Fruit fly (Drosophila melanogaster) whole organism, pupa: ENCODE results near the gene Sirup.

ENCODE experiments used
- CG10348 ChIP-seq: fragments of 200-800 bp; sonication (Bioruptor generic); IDR thresholded peaks from 2 replicates; pipeline ENCODE4 v1.3.6; 2022; ENCODE audit warnings: missing biosample characterization, missing genetic modification characterization
- CG12605 ChIP-seq: fragments of 200-800 bp; sonication (Bioruptor generic); IDR thresholded peaks from 2 replicates; pipeline ENCODE4 v1.3.6; 2022; ENCODE audit warnings: missing biosample characterization, missing genetic modification characterization
- CG13204 ChIP-seq: fragments of 200-800 bp; sonication (Bioruptor generic); optimal IDR thresholded peaks from 2 replicates; lab custom pipeline; 2018; ENCODE audit warnings: missing biosample characterization, mild to moderate bottlenecking, missing genetic modification characterization, moderate library complexity
- CG14655 ChIP-seq: fragments of 200-800 bp; sonication (Bioruptor generic); optimal IDR thresholded peaks from 3 replicates; lab custom pipeline; 2017; ENCODE audit warnings: mild to moderate bottlenecking, missing biosample characterization, missing genetic modification reagents, missing genetic modification characterization
- CG15710 ChIP-seq: fragments of 200-800 bp; sonication (Bioruptor generic); optimal IDR thresholded peaks from 2 replicates; lab custom pipeline; 2018; ENCODE audit warnings: missing biosample characterization, mild to moderate bottlenecking, missing genetic modification characterization, moderate library complexity
- CG17806 ChIP-seq: fragments of 200-800 bp; sonication (Bioruptor generic); optimal IDR thresholded peaks from 2 replicates; lab custom pipeline; 2018; ENCODE audit warnings: missing biosample characterization, mild to moderate bottlenecking, missing genetic modification characterization, moderate library complexity
- CG32121 ChIP-seq: fragments of 200-800 bp; sonication (Bioruptor generic); IDR thresholded peaks from 2 replicates; pipeline ENCODE4 v1.3.6; 2022; ENCODE audit warnings: missing biosample characterization, missing genetic modification characterization
- CG34367 ChIP-seq: fragments of 200-800 bp; sonication (Bioruptor generic); optimal IDR thresholded peaks from 2 replicates; lab custom pipeline; 2018; ENCODE audit warnings: missing biosample characterization, mild to moderate bottlenecking, missing genetic modification characterization
- CG4496 ChIP-seq: fragments of 200-800 bp; sonication (Bioruptor generic); IDR thresholded peaks from 3 replicates; pipeline ENCODE4 v1.3.6; 2022; ENCODE audit warnings: missing biosample characterization, missing genetic modification characterization
- CG8159 ChIP-seq: fragments of 200-800 bp; sonication (Bioruptor generic); optimal IDR thresholded peaks from 3 replicates; lab custom pipeline; 2018; ENCODE audit warnings: missing biosample characterization, mild to moderate bottlenecking, missing genetic modification characterization, moderate library complexity
- CG8301 ChIP-seq: fragments of 200-800 bp; sonication (Bioruptor generic); optimal IDR thresholded peaks from 2 replicates; lab custom pipeline; 2018; ENCODE audit warnings: missing biosample characterization, mild to moderate bottlenecking, missing genetic modification characterization
- CG9948 ChIP-seq: fragments of 200-800 bp; sonication (Bioruptor generic); optimal IDR thresholded peaks from 2 replicates; lab custom pipeline; 2018; ENCODE audit warnings: missing biosample characterization, mild to moderate bottlenecking, missing genetic modification characterization, moderate library complexity
- D1 ChIP-seq: fragments of 200-800 bp; sonication (Bioruptor generic); optimal IDR thresholded peaks from 2 replicates; lab custom pipeline; 2018; ENCODE audit warnings: missing biosample characterization, mild to moderate bottlenecking, missing genetic modification characterization, moderate library complexity
- EcR ChIP-seq: fragments of 200-800 bp; sonication (Bioruptor generic); optimal IDR thresholded peaks from 3 replicates; lab custom pipeline; 2019; ENCODE audit warnings: missing biosample characterization, missing genetic modification characterization, mild to moderate bottlenecking, moderate library complexity, missing genetic modification reagents
- Ets98B ChIP-seq: fragments of 200-800 bp; sonication (Bioruptor generic); IDR thresholded peaks from 2 replicates; pipeline ENCODE4 v1.3.6; 2022; ENCODE audit warnings: missing biosample characterization, missing genetic modification characterization
- Pif1A ChIP-seq: fragments of 200-800 bp; sonication (Bioruptor generic); optimal IDR thresholded peaks from 3 replicates; lab custom pipeline; 2016; ENCODE audit warnings: missing biosample characterization, missing genetic modification characterization
- Pif1B ChIP-seq: fragments of 200-800 bp; sonication (Bioruptor generic); optimal IDR thresholded peaks from 3 replicates; lab custom pipeline; 2016; ENCODE audit warnings: missing biosample characterization, missing genetic modification characterization
- Snoo ChIP-seq: fragments of 200-800 bp; sonication (Bioruptor generic); optimal IDR thresholded peaks from 3 replicates; lab custom pipeline; 2017; ENCODE audit warnings: missing biosample characterization, mild to moderate bottlenecking, missing genetic modification characterization, inconsistent platforms
- fd96Ca ChIP-seq: fragments of 200-800 bp; sonication (Bioruptor generic); IDR thresholded peaks from 3 replicates; pipeline ENCODE4 v1.3.6; 2022; ENCODE audit warnings: missing biosample characterization, missing genetic modification characterization
- gl ChIP-seq: fragments of 200-800 bp; sonication (Bioruptor generic); optimal IDR thresholded peaks from 2 replicates; lab custom pipeline; 2018; ENCODE audit warnings: missing biosample characterization, mild to moderate bottlenecking, missing genetic modification characterization
- rn ChIP-seq: fragments of 200-800 bp; sonication (Bioruptor generic); IDR thresholded peaks from 2 replicates; pipeline ENCODE4 v1.3.6; 2022; ENCODE audit warnings: missing biosample characterization, missing genetic modification characterization

The Sirup gene

dm6 chr2L:7986210-7986609 is 12.5 kb upstream of the Sirup start:
- TF ChIP-seq Pif1A (GFP tag; lab: Kevin White, UChicago) = no peak
- TF ChIP-seq Ets98B (GFP tag; lab: Robert Waterston, UW) = no peak
- TF ChIP-seq CG34367 = no peak
- TF ChIP-seq CG15710 (tag; lab: Kevin White, UChicago) = no peak
- no peak for TF ChIP-seq fd96Ca (GFP tag; lab: Robert Waterston, UW)
- no peak for TF ChIP-seq CG12605 (GFP tag; lab: Robert Waterston, UW)
- TF ChIP-seq EcR = no peak

dm6 chr2L:7989868-7990267 is 8.8 kb upstream of the Sirup start:
- TF ChIP-seq CG34367 (no peak), CG4496 (no peak), CG8159 (tag; lab: Kevin White, UChicago) (no peak), CG9948 (tag; lab: Kevin White, UChicago) (no peak)
- TF ChIP-seq, all 21 proteins: peak for 0

- no peak for TF ChIP-seq CG17806
- TF ChIP-seq Pif1B (GFP tag; lab: Kevin White, UChicago) = no peak
- no peak for TF ChIP-seq CG9948 (tag; lab: Kevin White, UChicago)
- TF ChIP-seq CG10348 (GFP tag; lab: Robert Waterston, UW) = no peak
- TF ChIP-seq D1 (tag; lab: Kevin White, UChicago) = no peak
- no peak for TF ChIP-seq CG12605 (GFP tag; lab: Robert Waterston, UW)
- no peak for TF ChIP-seq fd96Ca (GFP tag; lab: Robert Waterston, UW)
- no peak for TF ChIP-seq CG13204 (GFP tag; lab: Kevin White, UChicago)
- TF ChIP-seq Pif1A (GFP tag; lab: Kevin White, UChicago) = no peak
- TF ChIP-seq Ets98B (GFP tag; lab: Robert Waterston, UW) = no peak
- no peak for TF ChIP-seq CG14655 (GFP tag; lab: Kevin White, UChicago)
- no peak for TF ChIP-seq CG8159 (tag; lab: Kevin White, UChicago)
- no peak for TF ChIP-seq Snoo (tag; lab: Kevin White, UChicago)
- no peak for TF ChIP-seq rn (GFP tag; lab: Robert Waterston, UW)
- TF ChIP-seq CG32121 (GFP tag; lab: Robert Waterston, UW) = no peak
- TF ChIP-seq, all 21 proteins: peak for 0
Measured at dm6 chr2L:7990720-7991119, 7.9 kb upstream of the Sirup start.

- TF ChIP-seq fd96Ca (GFP tag; lab: Robert Waterston, UW) (0 out of 3 replicates have a peak, but pooled peaks have one; percentile 5), CG13204 (GFP tag; lab: Kevin White, UChicago) (no peak), CG14655 (GFP tag; lab: Kevin White, UChicago) (no peak), CG4496 (peak; percentile 64; the same call in 1 of the 3 replicates), Ets98B (GFP tag; lab: Robert Waterston, UW) (peak; percentile 9; the same call in 1 of the 2 replicates), Snoo (tag; lab: Kevin White, UChicago) (no peak), CG17806 (no peak), EcR (peak; percentile 26), CG8159 (tag; lab: Kevin White, UChicago) (no peak), CG32121 (GFP tag; lab: Robert Waterston, UW) (peak; percentile 15; the same call in 1 of the 2 replicates)
- TF ChIP-seq, all 21 proteins: peak for 5
Measured at dm6 chr2L:7991391-7991876, 7.2 kb upstream of the Sirup start.

- TF ChIP-seq Pif1A (GFP tag; lab: Kevin White, UChicago) (no peak), fd96Ca (GFP tag; lab: Robert Waterston, UW) (no peak), CG9948 (tag; lab: Kevin White, UChicago) (no peak), CG8301 (tag; lab: Kevin White, UChicago) (no peak), CG8159 (tag; lab: Kevin White, UChicago) (peak; percentile 1), CG12605 (GFP tag; lab: Robert Waterston, UW) (no peak), D1 (tag; lab: Kevin White, UChicago) (no peak), gl (tag; lab: Kevin White, UChicago) (no peak), Ets98B (GFP tag; lab: Robert Waterston, UW) (no peak), CG14655 (GFP tag; lab: Kevin White, UChicago) (no peak), CG34367 (no peak), CG17806 (peak; percentile 8), CG15710 (tag; lab: Kevin White, UChicago) (peak; percentile 34), CG4496 (no peak), EcR (no peak), CG10348 (GFP tag; lab: Robert Waterston, UW) (no peak), rn (GFP tag; lab: Robert Waterston, UW) (no peak), CG13204 (GFP tag; lab: Kevin White, UChicago) (no peak), CG32121 (GFP tag; lab: Robert Waterston, UW) (no peak), Snoo (tag; lab: Kevin White, UChicago) (no peak), Pif1B (GFP tag; lab: Kevin White, UChicago) (no peak)
Measured at dm6 chr2L:7991951-7992350, 6.7 kb upstream of the Sirup start.

- TF ChIP-seq EcR = no peak
- no peak for TF ChIP-seq CG10348 (GFP tag; lab: Robert Waterston, UW)
- TF ChIP-seq CG12605 (GFP tag; lab: Robert Waterston, UW) = no peak
- no peak for TF ChIP-seq Snoo (tag; lab: Kevin White, UChicago)
- no peak for TF ChIP-seq gl (tag; lab: Kevin White, UChicago)
- no peak for TF ChIP-seq fd96Ca (GFP tag; lab: Robert Waterston, UW)
- TF ChIP-seq CG17806 = no peak
- no peak for TF ChIP-seq CG14655 (GFP tag; lab: Kevin White, UChicago)
- no peak for TF ChIP-seq CG34367
- no peak for TF ChIP-seq CG9948 (tag; lab: Kevin White, UChicago)
- no peak for TF ChIP-seq CG8301 (tag; lab: Kevin White, UChicago)
- no peak for TF ChIP-seq CG32121 (GFP tag; lab: Robert Waterston, UW)
- TF ChIP-seq CG4496 = no peak
- no peak for TF ChIP-seq Ets98B (GFP tag; lab: Robert Waterston, UW)
- no peak for TF ChIP-seq rn (GFP tag; lab: Robert Waterston, UW)
- TF ChIP-seq CG13204 (GFP tag; lab: Kevin White, UChicago) = no peak
- TF ChIP-seq Pif1A (GFP tag; lab: Kevin White, UChicago) = no peak
- no peak for TF ChIP-seq Pif1B (GFP tag; lab: Kevin White, UChicago)
Measured at dm6 chr2L:7992654-7993053, 6.0 kb upstream of the Sirup start.
